Worm (Caenorhabditis elegans) whole organism, L2 larva: ENCODE data around the gene ZK1127.4.

Experiments
- ZK546.5 ChIP-seq: sonication (generic microtip); optimal IDR thresholded peaks from 2 replicates; lab custom pipeline; 2017; ENCODE audit warnings: missing biosample characterization, missing genetic modification characterization
- lin-39 ChIP-seq: fragments of 150-350 bp; optimal IDR thresholded peaks from 2 replicates; lab custom pipeline; 2014; ENCODE audit warnings: missing biosample characterization, missing genetic modification reagents, missing genetic modification characterization
- nhr-10 ChIP-seq: sonication (generic microtip); optimal IDR thresholded peaks from 2 replicates; lab custom pipeline; 2017; ENCODE audit warnings: missing biosample characterization, missing genetic modification characterization
- nhr-11 ChIP-seq: fragments of 150-350 bp; optimal IDR thresholded peaks from 2 replicates; lab custom pipeline; 2014; ENCODE audit warnings: missing biosample characterization, missing genetic modification characterization
- nhr-129 ChIP-seq: fragments of 150-350 bp; optimal IDR thresholded peaks from 2 replicates; lab custom pipeline; 2014; ENCODE audit warnings: missing biosample characterization, missing genetic modification characterization
- sem-4 ChIP-seq: fragments of 150-350 bp; optimal IDR thresholded peaks from 2 replicates; lab custom pipeline; 2014; ENCODE audit warnings: missing biosample characterization, missing genetic modification reagents, missing genetic modification characterization
- snpc-4 ChIP-seq: fragments of 150-350 bp; optimal IDR thresholded peaks from 2 replicates; lab custom pipeline; 2014; ENCODE audit warnings: missing biosample characterization, missing genetic modification characterization
- ztf-11 ChIP-seq: sonication (generic microtip); optimal IDR thresholded peaks from 2 replicates; lab custom pipeline; 2017; ENCODE audit warnings: missing biosample characterization, missing genetic modification characterization

- TF ChIP-seq ZK546.5 (tag; lab: Kevin White, UChicago), result no peak
- no peak for TF ChIP-seq snpc-4 (tag; lab: Kevin White, UChicago)
- TF ChIP-seq nhr-10 (tag; lab: Kevin White, UChicago), result no peak
- no peak for TF ChIP-seq nhr-129
- no peak for TF ChIP-seq lin-39 (tag; lab: Kevin White, UChicago)
- no peak for TF ChIP-seq sem-4 (tag; lab: Kevin White, UChicago)
- TF ChIP-seq nhr-11 (tag; lab: Kevin White, UChicago), result no peak
- TF ChIP-seq ztf-11 (tag; lab: Kevin White, UChicago), result no peak
Measured at ce11 chrII:7073537-7073913, 19.8 kb downstream of the ZK1127.4 start, which contains the start of gene kat-1.
